Fruit fly (Drosophila melanogaster): ENCODE data around the gene pim.

- TF ChIP-seq Rel (GFP tag; optimal IDR thresholded peaks at IDR 0.05), result no peak
- no peak for TF ChIP-seq Rel (tag; optimal IDR thresholded peaks at IDR 0.05)
- TF ChIP-seq Hr78 (GFP tag; optimal IDR thresholded peaks at IDR 0.05), result no peak
- TF ChIP-seq CG32264 (GFP tag; optimal IDR thresholded peaks at IDR 0.05), result no peak
- TF ChIP-seq dl (GFP tag; optimal IDR thresholded peaks at IDR 0.05; ENCODE audit: insufficient read depth in 1 of 2, partially characterized antibody in 2 of 2), result no peak
- no peak for TF ChIP-seq Sp1 (GFP tag; optimal IDR thresholded peaks at IDR 0.05)
Measured at dm6 chr2L:10315888-10316287, 46.9 kb upstream of the pim start.

Measured in whole organism, wandering third instar larva.